Worm (Caenorhabditis elegans): Measurements from ENCODE around the gene nhl-1.

DNA sequence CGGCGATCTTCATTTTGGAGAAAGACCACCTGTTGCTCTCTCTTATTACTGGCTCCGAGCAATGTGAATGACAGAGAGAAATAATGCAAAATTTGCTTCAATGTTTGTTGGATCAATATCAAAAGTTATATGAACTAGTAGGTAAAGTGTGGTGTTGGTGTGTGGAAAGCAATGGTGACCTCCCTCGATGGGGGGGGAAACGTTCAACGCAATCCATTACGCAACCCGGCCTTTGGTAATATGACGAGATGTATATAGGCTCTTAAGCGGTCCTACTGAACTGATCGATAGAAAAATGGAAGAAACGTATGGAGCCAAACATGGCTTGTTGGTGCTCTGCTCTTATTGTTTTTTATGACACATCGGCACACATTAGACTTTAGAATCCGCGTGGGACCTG, 44.0 kb downstream of the nhl-1 start:
- TF ChIP-seq ceh-13 (GFP tag; optimal IDR thresholded peaks at IDR 0.05) (no peak), ceh-36 (tag; optimal IDR thresholded peaks at IDR 0.05) (peak; percentile 16), ama-1 (optimal IDR thresholded peaks at IDR 0.05) (no peak), aly-1 (tag; optimal IDR thresholded peaks at IDR 0.05) (no peak), F13C5.2 (tag; optimal IDR thresholded peaks at IDR 0.05) (no peak), tbx-37 (GFP tag; conservative IDR thresholded peaks at IDR 0.05) (no peak), scrt-1 (GFP tag; IDR thresholded peaks at IDR 0.05) (no peak)

Measured in whole organism, early embryonic.